Worm (Caenorhabditis elegans) whole organism, young adult: ENCODE data around the gene fbxa-197.
"Not testable (repeated sequence)": the region's sequence is repeated elsewhere in the genome, so short reads cannot be mapped to it uniquely, and the experiment has no call there.

Experiments
- Y53F4B.3 ChIP-seq: fragments of 200-800 bp; sonication (Bioruptor generic); IDR thresholded peaks from 2 replicates; pipeline ENCODE4 v1.3.6; 2022; ENCODE audit warnings: missing genetic modification reagents, missing genetic modification characterization, missing compliant biosample characterization
- him-1 ChIP-seq: sonication (generic microtip); optimal IDR thresholded peaks from 2 replicates; lab custom pipeline; 2016; ENCODE audit warnings: missing genotype, missing genetic modification reagents, missing genetic modification characterization, missing compliant biosample characterization
- hlh-26 ChIP-seq: fragments of 200-800 bp; sonication (Bioruptor generic); conservative IDR thresholded peaks from 2 replicates; pipeline ENCODE4 v1.3.6; 2022; ENCODE audit warnings: missing genetic modification reagents, missing genetic modification characterization, missing compliant biosample characterization
- lir-1 ChIP-seq: fragments of 200-800 bp; sonication (Bioruptor generic); conservative IDR thresholded peaks from 2 replicates; pipeline ENCODE4 v1.3.6; 2022; ENCODE audit warnings: missing genetic modification reagents, missing genetic modification characterization, missing compliant biosample characterization
- madf-8 ChIP-seq: fragments of 200-800 bp; sonication (Bioruptor generic); conservative IDR thresholded peaks from 2 replicates; pipeline ENCODE4 v1.3.6; 2022; ENCODE audit warnings: missing genetic modification reagents, missing genetic modification characterization, missing compliant biosample characterization
- mes-4 ChIP-seq: sonication (generic microtip); optimal IDR thresholded peaks from 2 replicates; lab custom pipeline; 2016; ENCODE audit warnings: missing genotype, missing genetic modification characterization, missing compliant biosample characterization
- nhr-80 ChIP-seq: sonication (generic microtip); optimal IDR thresholded peaks from 2 replicates; lab custom pipeline; 2016; ENCODE audit warnings: missing genetic modification characterization, missing compliant biosample characterization
- repo-1 ChIP-seq: sonication (generic microtip); optimal IDR thresholded peaks from 2 replicates; lab custom pipeline; 2017; ENCODE audit warnings: mild to moderate bottlenecking, missing genetic modification characterization, missing compliant biosample characterization
- sea-2 ChIP-seq: fragments of 200-800 bp; sonication (Bioruptor generic); IDR thresholded peaks from 2 replicates; pipeline ENCODE4 v1.3.6; 2022; ENCODE audit warnings: missing genetic modification characterization, missing compliant biosample characterization

DNA sequence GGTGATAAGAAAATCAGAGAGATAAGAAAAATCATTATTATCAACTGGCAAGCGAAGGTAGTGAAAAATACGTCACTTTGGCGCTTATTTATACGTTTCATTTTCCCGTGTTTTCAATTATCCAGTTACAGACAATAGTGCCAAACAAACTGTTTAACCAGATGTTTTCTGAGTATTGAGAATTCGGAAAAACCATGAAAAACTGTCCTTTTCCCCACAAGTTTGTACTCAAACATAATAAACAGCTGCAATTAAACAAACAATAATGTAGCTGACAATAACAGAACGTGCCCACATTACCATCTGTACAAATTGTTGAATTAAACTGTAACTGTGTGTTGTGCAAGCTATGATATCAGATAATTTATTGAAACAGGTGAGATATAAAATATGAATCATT is 38.1 kb downstream of the fbxa-197 start, which contains the start of the genes F35E8.1 and F35E8.2:
- TF ChIP-seq repo-1 (tag; lab: Kevin White, UChicago); him-1 (tag; lab: Kevin White, UChicago); nhr-80 (tag; lab: Kevin White, UChicago); Y53F4B.3 (GFP tag; lab: Robert Waterston, UW); hlh-26 (GFP tag; lab: Robert Waterston, UW); sea-2 (GFP tag; lab: Robert Waterston, UW); madf-8 (GFP tag; lab: Robert Waterston, UW); lir-1 (GFP tag; lab: Robert Waterston, UW); mes-4 (tag; lab: Kevin White, UChicago): not testable (repeated sequence)
